Worm (Caenorhabditis elegans) whole organism, mixed stage, embryonic: ENCODE results near the gene clec-181.

Source experiments
- ces-1 ChIP-seq: fragments of 150-350 bp; optimal IDR thresholded peaks from 2 replicates; lab custom pipeline; 2014; ENCODE audit warnings: missing biosample characterization, missing genetic modification reagents, missing genetic modification characterization
- elt-3 ChIP-seq: fragments of 150-350 bp; optimal IDR thresholded peaks from 2 replicates; lab custom pipeline; 2014; ENCODE audit warnings: missing biosample characterization, missing genetic modification characterization
- lin-13 ChIP-seq: fragments of 150-350 bp; optimal IDR thresholded peaks from 2 replicates; lab custom pipeline; 2014; ENCODE audit warnings: missing biosample characterization, missing genetic modification characterization
- lin-32 ChIP-seq: fragments of 200-800 bp; sonication (Bioruptor generic); optimal IDR thresholded peaks from 2 replicates; lab custom pipeline; 2018; ENCODE audit warnings: mild to moderate bottlenecking, missing genetic modification characterization, missing compliant biosample characterization
- lsy-2 ChIP-seq: fragments of 150-350 bp; optimal IDR thresholded peaks from 2 replicates; lab custom pipeline; 2014; ENCODE audit warnings: missing biosample characterization, missing genetic modification characterization
- mls-2 ChIP-seq: sonication (generic microtip); optimal IDR thresholded peaks from 2 replicates; lab custom pipeline; 2016; ENCODE audit warnings: mild to moderate bottlenecking, missing genetic modification characterization, moderate library complexity, missing compliant biosample characterization
- nhr-237 ChIP-seq: fragments of 150-350 bp; optimal IDR thresholded peaks from 2 replicates; lab custom pipeline; 2014; ENCODE audit warnings: missing biosample characterization, missing genetic modification characterization
- nhr-28 ChIP-seq: fragments of 150-350 bp; optimal IDR thresholded peaks from 2 replicates; lab custom pipeline; 2014; ENCODE audit warnings: missing biosample characterization, missing genetic modification characterization
- sptf-1 ChIP-seq: sonication (generic microtip); optimal IDR thresholded peaks from 2 replicates; lab custom pipeline; 2017; ENCODE audit warnings: mild to moderate bottlenecking, missing genetic modification characterization, moderate library complexity, missing compliant biosample characterization

- TF ChIP-seq lin-13 (no peak), sptf-1 (tag; lab: Kevin White, UChicago) (no peak), ces-1 (GFP tag; lab: Kevin White, UChicago) (no peak), elt-3 (tag; lab: Kevin White, UChicago) (no peak), nhr-237 (tag; lab: Kevin White, UChicago) (no peak), lsy-2 (tag; lab: Kevin White, UChicago) (no peak), nhr-28 (no peak), lin-32 (GFP tag; lab: Kevin White, UChicago) (no peak), mls-2 (no peak)
Measured at ce11 chrIV:8559132-8559531, 36.7 kb upstream of the clec-181 start, which contains the start of gene npr-22.
